Fruit fly (Drosophila melanogaster) whole organism, embryonic: Measurements from ENCODE around the gene CG43999.
A peak's percentile ranks its signal among the peaks of the same experiment; 100 is the strongest.

Source experiments
- Asciz ChIP-seq: fragments of 200-800 bp; sonication (Bioruptor generic); optimal IDR thresholded peaks from 2 replicates; lab custom pipeline; 2017; ENCODE audit warnings: missing biosample characterization, mild to moderate bottlenecking, missing genetic modification characterization, missing genetic modification reagents
- CG11696 ChIP-seq: fragments of 200-800 bp; sonication (Bioruptor generic); IDR thresholded peaks from 2 replicates; pipeline ENCODE4 v1.3.6; 2022; ENCODE audit warnings: missing biosample characterization, missing genetic modification characterization
- CG12299 ChIP-seq: fragments of 200-800 bp; sonication (Bioruptor generic); optimal IDR thresholded peaks from 2 replicates; lab custom pipeline; 2018; ENCODE audit warnings: missing biosample characterization, mild to moderate bottlenecking, missing genetic modification characterization
- CG12769 ChIP-seq: fragments of 200-800 bp; sonication (Bioruptor generic); optimal IDR thresholded peaks from 2 replicates; lab custom pipeline; 2019; ENCODE audit warnings: missing biosample characterization, mild to moderate bottlenecking, missing genetic modification characterization, moderate library complexity
- CG13296 ChIP-seq: fragments of 200-800 bp; sonication (Bioruptor generic); optimal IDR thresholded peaks from 3 replicates; lab custom pipeline; 2018; ENCODE audit warnings: missing biosample characterization, mild to moderate bottlenecking, missing genetic modification characterization
- CG17328 ChIP-seq: fragments of 200-800 bp; sonication (Bioruptor generic); IDR thresholded peaks from 2 replicates; pipeline ENCODE4 v1.3.6; 2022; ENCODE audit warnings: missing biosample characterization, missing genetic modification characterization
- CG17568 ChIP-seq: fragments of 200-800 bp; sonication (Bioruptor generic); optimal IDR thresholded peaks from 2 replicates; lab custom pipeline; 2018; ENCODE audit warnings: missing biosample characterization, mild to moderate bottlenecking, missing genetic modification characterization, moderate library complexity
- CG18011 ChIP-seq: fragments of 200-800 bp; sonication (Bioruptor generic); optimal IDR thresholded peaks from 2 replicates; lab custom pipeline; 2017; ENCODE audit warnings: missing biosample characterization, missing genetic modification characterization, mild to moderate bottlenecking, moderate library complexity, missing genotype
- CG30020 ChIP-seq: fragments of 200-800 bp; optimal IDR thresholded peaks from 2 replicates; lab custom pipeline; 2019; ENCODE audit warnings: missing biosample characterization, mild to moderate bottlenecking, missing genetic modification characterization, moderate library complexity
- CG30403 ChIP-seq: fragments of 200-800 bp; sonication (Bioruptor generic); optimal IDR thresholded peaks from 3 replicates; lab custom pipeline; 2016; ENCODE audit warnings: missing biosample characterization, missing genetic modification characterization
- CG31441 ChIP-seq: fragments of 200-800 bp; sonication (Bioruptor generic); IDR thresholded peaks from 2 replicates; pipeline ENCODE4 v1.3.6; 2022; ENCODE audit warnings: missing biosample characterization, missing genetic modification characterization
- CG34224 ChIP-seq: fragments of 200-800 bp; sonication (Bioruptor generic); IDR thresholded peaks from 3 replicates; pipeline ENCODE4 v1.3.6; 2022; ENCODE audit warnings: missing biosample characterization, missing genetic modification characterization; ENCODE audit not compliant: partially characterized antibody
- CG3838 ChIP-seq: fragments of 200-800 bp; sonication (Bioruptor generic); optimal IDR thresholded peaks from 3 replicates; lab custom pipeline; 2016; ENCODE audit warnings: missing biosample characterization, missing genetic modification characterization
- CG4820 ChIP-seq: fragments of 200-800 bp; sonication (Bioruptor generic); optimal IDR thresholded peaks from 3 replicates; lab custom pipeline; 2016; ENCODE audit warnings: missing biosample characterization, missing genetic modification characterization
- CG5953 ChIP-seq: fragments of 200-800 bp; sonication (Bioruptor generic); IDR thresholded peaks from 2 replicates; pipeline ENCODE4 v1.3.6; 2022; ENCODE audit warnings: missing biosample characterization, missing genetic modification characterization
- CG7372 ChIP-seq: fragments of 200-800 bp; sonication (Bioruptor generic); IDR thresholded peaks from 2 replicates; pipeline ENCODE4 v1.3.6; 2022; ENCODE audit warnings: missing biosample characterization, missing genetic modification characterization
- CG7786 ChIP-seq: fragments of 200-800 bp; sonication (Bioruptor generic); optimal IDR thresholded peaks from 2 replicates; lab custom pipeline; 2016; ENCODE audit warnings: missing biosample characterization, missing genetic modification characterization
- CG7987 ChIP-seq: fragments of 200-800 bp; sonication (Bioruptor generic); optimal IDR thresholded peaks from 2 replicates; lab custom pipeline; 2018; ENCODE audit warnings: missing biosample characterization, mild to moderate bottlenecking, missing genetic modification characterization, moderate library complexity
- CG8478 ChIP-seq: fragments of >200 bp; optimal IDR thresholded peaks from 2 replicates; lab custom pipeline; 2018
- CG8765 ChIP-seq: fragments of 200-800 bp; sonication (Bioruptor generic); IDR thresholded peaks from 2 replicates; pipeline ENCODE4 v1.3.6; 2022; ENCODE audit warnings: missing biosample characterization, missing genetic modification characterization
- CG9215 ChIP-seq: fragments of 200-800 bp; sonication (Bioruptor generic); IDR thresholded peaks from 2 replicates; pipeline ENCODE4 v1.3.6; 2022; ENCODE audit warnings: missing biosample characterization, missing genetic modification characterization
- CkIIα-i1 ChIP-seq: fragments of 200-800 bp; sonication (Bioruptor generic); IDR thresholded peaks from 2 replicates; pipeline ENCODE4 v1.3.6; 2022; ENCODE audit warnings: missing biosample characterization, missing genetic modification characterization
- D19B ChIP-seq: fragments of 200-800 bp; sonication (Bioruptor generic); optimal IDR thresholded peaks from 2 replicates; lab custom pipeline; 2017; ENCODE audit warnings: missing biosample characterization, mild to moderate bottlenecking, missing genetic modification characterization
- HLH54F ChIP-seq: fragments of 200-800 bp; sonication (Bioruptor generic); optimal IDR thresholded peaks from 3 replicates; lab custom pipeline; 2016; ENCODE audit warnings: missing biosample characterization, missing genetic modification characterization
- HmgZ ChIP-seq: fragments of 200-800 bp; sonication (Bioruptor generic); optimal IDR thresholded peaks from 2 replicates; lab custom pipeline; 2018; ENCODE audit warnings: missing biosample characterization, mild to moderate bottlenecking, missing genetic modification characterization
- Jarid2 ChIP-seq: fragments of 200-800 bp; sonication (Bioruptor generic); optimal IDR thresholded peaks from 3 replicates; lab custom pipeline; 2017; ENCODE audit warnings: mild to moderate bottlenecking, missing biosample characterization, missing genetic modification reagents, missing genetic modification characterization
- Lhr ChIP-seq: fragments of 200-800 bp; sonication (Bioruptor generic); optimal IDR thresholded peaks from 3 replicates; lab custom pipeline; 2017; ENCODE audit warnings: mild to moderate bottlenecking, missing biosample characterization, missing genetic modification reagents, missing genetic modification characterization
- Lim3 ChIP-seq: fragments of 200-800 bp; sonication (Bioruptor generic); IDR thresholded peaks from 2 replicates; pipeline ENCODE4 v1.3.6; 2022; ENCODE audit warnings: missing biosample characterization, missing genetic modification characterization
- Mrtf ChIP-seq: fragments of 200-800 bp; sonication (Bioruptor generic); IDR thresholded peaks from 3 replicates; pipeline ENCODE4 v1.3.6; 2022; ENCODE audit warnings: missing biosample characterization, missing genetic modification characterization
- Nf-YB ChIP-seq: fragments of 200-800 bp; sonication (Bioruptor generic); optimal IDR thresholded peaks from 3 replicates; lab custom pipeline; 2019; ENCODE audit warnings: missing biosample characterization, mild to moderate bottlenecking, missing genetic modification characterization, moderate library complexity
- Rx ChIP-seq: fragments of 200-800 bp; sonication (Bioruptor generic); IDR thresholded peaks from 2 replicates; pipeline ENCODE4 v1.3.6; 2022; ENCODE audit warnings: missing biosample characterization, missing genetic modification characterization
- Spps ChIP-seq: fragments of 200-800 bp; sonication (Bioruptor generic); optimal IDR thresholded peaks from 2 replicates; lab custom pipeline; 2018; ENCODE audit warnings: missing biosample characterization, mild to moderate bottlenecking, missing genetic modification characterization
- Sry-β ChIP-seq: fragments of 200-800 bp; sonication (Bioruptor generic); optimal IDR thresholded peaks from 2 replicates; lab custom pipeline; 2018; ENCODE audit warnings: missing biosample characterization, mild to moderate bottlenecking, missing genetic modification characterization, moderate library complexity
- bigmax ChIP-seq: fragments of 200-800 bp; sonication (Bioruptor generic); optimal IDR thresholded peaks from 2 replicates; lab custom pipeline; 2018; ENCODE audit warnings: missing biosample characterization, mild to moderate bottlenecking, missing genetic modification characterization
- chinmo ChIP-seq: fragments of 200-800 bp; sonication (Bioruptor generic); IDR thresholded peaks from 4 replicates; pipeline ENCODE4 v1.3.6; 2022; ENCODE audit warnings: missing biosample characterization, missing genetic modification characterization; ENCODE audit not compliant: partially characterized antibody
- dan ChIP-seq: fragments of 200-800 bp; sonication (Bioruptor generic); IDR thresholded peaks from 2 replicates; pipeline ENCODE4 v1.3.6; 2022; ENCODE audit warnings: missing biosample characterization, missing genetic modification characterization
- dmrt11E ChIP-seq: fragments of 200-800 bp; sonication (Bioruptor generic); optimal IDR thresholded peaks from 3 replicates; lab custom pipeline; 2018; ENCODE audit warnings: missing biosample characterization, mild to moderate bottlenecking, missing genetic modification characterization, moderate library complexity
- dpn ChIP-seq, 2 experiments: fragments of 200-800 bp; sonication (Bioruptor generic); optimal IDR thresholded peaks; 3 replicates each; lab custom pipeline; 2016; ENCODE audit warnings: missing biosample characterization in 2 of 2, missing genetic modification characterization in 2 of 2
- fd96Cb ChIP-seq: fragments of 200-800 bp; sonication (Bioruptor generic); optimal IDR thresholded peaks from 2 replicates; lab custom pipeline; 2018; ENCODE audit warnings: missing biosample characterization, mild to moderate bottlenecking, missing genetic modification characterization, moderate library complexity
- hbn ChIP-seq: fragments of 200-800 bp; sonication (Bioruptor generic); IDR thresholded peaks from 2 replicates; pipeline ENCODE4 v1.3.6; 2022; ENCODE audit warnings: missing biosample characterization, missing genetic modification characterization; ENCODE audit not compliant: partially characterized antibody
- lbe ChIP-seq: fragments of 200-800 bp; sonication (Bioruptor generic); optimal IDR thresholded peaks from 2 replicates; lab custom pipeline; 2016; ENCODE audit warnings: missing biosample characterization, mild to moderate bottlenecking, missing genetic modification characterization
- maf-S ChIP-seq: fragments of 200-800 bp; sonication (Bioruptor generic); optimal IDR thresholded peaks from 2 replicates; lab custom pipeline; 2016; ENCODE audit warnings: missing biosample characterization, missing genetic modification characterization
- ranshi ChIP-seq: fragments of 200-800 bp; sonication (Bioruptor generic); IDR thresholded peaks from 2 replicates; pipeline ENCODE4 v1.3.6; 2022; ENCODE audit warnings: missing biosample characterization, missing genetic modification characterization
- rib ChIP-seq: fragments of 200-800 bp; sonication (Bioruptor generic); IDR thresholded peaks from 2 replicates; pipeline ENCODE4 v1.3.6; 2022; ENCODE audit warnings: missing biosample characterization, missing genetic modification characterization
- schlank ChIP-seq: fragments of 200-800 bp; sonication (Bioruptor generic); optimal IDR thresholded peaks from 2 replicates; lab custom pipeline; 2018; ENCODE audit warnings: missing biosample characterization, mild to moderate bottlenecking, missing genetic modification characterization
- sqz ChIP-seq: fragments of 200-800 bp; sonication (Bioruptor generic); optimal IDR thresholded peaks from 3 replicates; lab custom pipeline; 2018; ENCODE audit warnings: missing biosample characterization, mild to moderate bottlenecking, missing genetic modification characterization
- sug ChIP-seq: fragments of 200-800 bp; optimal IDR thresholded peaks from 2 replicates; lab custom pipeline; 2019; ENCODE audit warnings: missing biosample characterization, mild to moderate bottlenecking, missing genetic modification characterization, moderate library complexity
- tgo ChIP-seq: fragments of 200-800 bp; sonication (Bioruptor generic); IDR thresholded peaks from 3 replicates; pipeline ENCODE4 v1.3.6; 2022; ENCODE audit warnings: missing biosample characterization, missing genetic modification characterization
- zen ChIP-seq: fragments of 200-800 bp; sonication (Bioruptor generic); optimal IDR thresholded peaks from 3 replicates; lab custom pipeline; 2018; ENCODE audit warnings: missing biosample characterization, mild to moderate bottlenecking, missing genetic modification characterization, moderate library complexity

The CG43999 gene

dm6 chr3R:23958091-23958838 lies 29.5 kb upstream of the CG43999 start, which contains the start of the genes GluProRS and AP-1sigma (continued):
- TF ChIP-seq sug (tag; lab: Kevin White, UChicago) (peak; percentile 89), Lim3 (GFP tag; lab: Robert Waterston, UW) (peak; percentile 73), schlank (tag; lab: Kevin White, UChicago) (peak; percentile 59), bigmax (GFP tag; lab: Kevin White, UChicago) (peak; percentile 98), CG13296 (GFP tag; lab: Kevin White, UChicago) (peak; percentile 84), CG7987 (GFP tag; lab: Kevin White, UChicago) (peak; percentile 46), hbn (GFP tag; lab: Robert Waterston, UW) (peak; percentile 79), CG3838 (peak; percentile 77), Mrtf (peak; percentile 95), ranshi (GFP tag; lab: Robert Waterston, UW) (peak; percentile 95), sqz (peak; percentile 12), D19B (GFP tag; lab: Kevin White, UChicago) (peak; percentile 67), CG9215 (GFP tag; lab: Robert Waterston, UW) (peak; percentile 95), CG12769 (tag; lab: Kevin White, UChicago) (peak; percentile 91), fd96Cb (tag; lab: Kevin White, UChicago) (peak; percentile 91), Nf-YB (peak; percentile 65), CG8765 (peak; percentile 96), Jarid2 (GFP tag; lab: Kevin White, UChicago) (peak; percentile 58), CG17328 (GFP tag; lab: Robert Waterston, UW) (peak; percentile 95), CG7786 (GFP tag; lab: Kevin White, UChicago) (peak; percentile 82), CkIIα-i1 (0 out of 2 replicates have a peak, but pooled peaks have one; percentile 42), HmgZ (tag; lab: Kevin White, UChicago) (peak; percentile 92), CG18011 (peak; percentile 67), Asciz (GFP tag; lab: Kevin White, UChicago) (peak; percentile 68), dmrt11E (peak; percentile 89), CG30020 (tag; lab: Kevin White, UChicago) (peak; percentile 74), CG12299 (tag; lab: Kevin White, UChicago) (peak; percentile 69), CG17568 (GFP tag; lab: Kevin White, UChicago) (no peak), HLH54F (GFP tag; lab: Kevin White, UChicago) (peak; percentile 86), CG7372 (GFP tag; lab: Robert Waterston, UW) (peak; percentile 94), CG31441 (GFP tag; lab: Robert Waterston, UW) (peak; percentile 85; the same call in 1 of the 2 replicates), lbe (GFP tag; lab: Kevin White, UChicago) (peak; percentile 81), CG5953 (GFP tag; lab: Robert Waterston, UW) (peak; percentile 94), dan (GFP tag; lab: Robert Waterston, UW) (peak; percentile 93), Sry-β (GFP tag; lab: Kevin White, UChicago) (no peak), zen (peak; percentile 87), Spps (peak; percentile 76), CG4820 (GFP tag; lab: Kevin White, UChicago) (peak; percentile 92), CG8478 (lab: Kevin White, UChicago) (peak; percentile 69), tgo (GFP tag; lab: Robert Waterston, UW) (peak; percentile 98), CG30403 (peak; percentile 97), dpn (GFP tag; optimal IDR thresholded peaks at IDR 0.05; lab: Kevin White, UChicago) (peak; percentile 89 to 94), Rx (GFP tag; lab: Robert Waterston, UW) (peak; percentile 83), Lhr (GFP tag; lab: Kevin White, UChicago) (peak; percentile 74), CG34224 (GFP tag; lab: Robert Waterston, UW) (peak; percentile 95), CG11696 (GFP tag; lab: Robert Waterston, UW) (peak; percentile 90), rib (GFP tag; lab: Robert Waterston, UW) (peak; percentile 92), chinmo (GFP tag; lab: Robert Waterston, UW) (peak; percentile 96), maf-S (GFP tag; lab: Kevin White, UChicago) (peak; percentile 82)
